Fruit fly (Drosophila melanogaster) whole organism, embryonic: ENCODE data around the gene Spn38F.

Experiments used
- Awh ChIP-seq: fragments of 200-800 bp; sonication (Bioruptor generic); IDR thresholded peaks from 2 replicates; pipeline ENCODE4, ENCODE4 v1.3.6; 2022; ENCODE audit warnings: missing biosample characterization, missing genetic modification characterization
- Bdp1 ChIP-seq: fragments of 200-800 bp; sonication (Bioruptor generic); optimal IDR thresholded peaks from 3 replicates; lab custom pipeline; 2016; ENCODE audit warnings: missing biosample characterization, missing genetic modification characterization
- Bgb ChIP-seq: fragments of 200-800 bp; sonication (Bioruptor generic); IDR thresholded peaks from 2 replicates; pipeline ENCODE4 v1.3.6; 2022; ENCODE audit warnings: missing biosample characterization, missing genetic modification characterization; ENCODE audit not compliant: partially characterized antibody
- C15 ChIP-seq: fragments of 200-800 bp; sonication (Bioruptor generic); IDR thresholded peaks from 3 replicates; pipeline ENCODE4 v1.3.6; 2022; ENCODE audit warnings: missing biosample characterization, missing genetic modification characterization
- CG11560 ChIP-seq: fragments of 200-800 bp; sonication (Bioruptor generic); IDR thresholded peaks from 3 replicates; pipeline ENCODE4 v1.3.6; 2022; ENCODE audit warnings: missing biosample characterization, missing genetic modification characterization
- CG13296 ChIP-seq: fragments of 200-800 bp; sonication (Bioruptor generic); optimal IDR thresholded peaks from 3 replicates; lab custom pipeline; 2018; ENCODE audit warnings: missing biosample characterization, mild to moderate bottlenecking, missing genetic modification characterization
- CG13894 ChIP-seq: fragments of 200-800 bp; sonication (Bioruptor generic); optimal IDR thresholded peaks from 3 replicates; lab custom pipeline; 2018; ENCODE audit warnings: missing biosample characterization, mild to moderate bottlenecking, missing genetic modification characterization, moderate library complexity
- CG16779 ChIP-seq: fragments of 200-800 bp; sonication (Bioruptor generic); IDR thresholded peaks from 2 replicates; pipeline ENCODE4 v1.3.6; 2022; ENCODE audit warnings: missing biosample characterization, missing genetic modification characterization
- CG3847 ChIP-seq: fragments of 200-800 bp; sonication (Bioruptor generic); IDR thresholded peaks from 2 replicates; pipeline ENCODE4 v1.3.6; 2022; ENCODE audit warnings: missing biosample characterization, missing genetic modification characterization
- CG42726 ChIP-seq: fragments of 200-800 bp; sonication (Bioruptor generic); IDR thresholded peaks from 2 replicates; pipeline ENCODE4 v1.3.6; 2022; ENCODE audit warnings: missing biosample characterization, missing genetic modification characterization; ENCODE audit not compliant: partially characterized antibody
- CG4404 ChIP-seq: fragments of 200-800 bp; sonication (Bioruptor generic); IDR thresholded peaks from 2 replicates; pipeline ENCODE4 v1.3.6; 2022; ENCODE audit warnings: missing biosample characterization, missing genetic modification characterization
- CG7963 ChIP-seq: fragments of 200-800 bp; sonication (Bioruptor generic); IDR thresholded peaks from 3 replicates; pipeline ENCODE4 v1.3.6; 2022; ENCODE audit warnings: missing biosample characterization, missing genetic modification characterization; ENCODE audit not compliant: partially characterized antibody
- CG8359 ChIP-seq: fragments of 200-800 bp; sonication (Bioruptor generic); optimal IDR thresholded peaks from 2 replicates; lab custom pipeline; 2017; ENCODE audit warnings: missing biosample characterization, mild to moderate bottlenecking, missing genetic modification characterization, borderline replicate concordance
- Doc3 ChIP-seq: fragments of 200-800 bp; sonication (Bioruptor generic); IDR thresholded peaks from 3 replicates; pipeline ENCODE4 v1.3.6; 2022; ENCODE audit warnings: missing biosample characterization, missing genetic modification characterization; ENCODE audit not compliant: partially characterized antibody
- E2f2 ChIP-seq: fragments of 200-800 bp; sonication (Bioruptor generic); IDR thresholded peaks from 2 replicates; pipeline ENCODE4 v1.3.6; 2022; ENCODE audit warnings: missing biosample characterization, missing genetic modification characterization
- Eip74EF ChIP-seq, 2 experiments: fragments of 200-800 bp in 1 of 2; fragments of >200 bp in 1 of 2; sonication (Bioruptor generic) in 1 of 2; optimal IDR thresholded peaks; 2 replicates each; lab custom pipeline; 2017 to 2019; ENCODE audit warnings: missing biosample characterization in 2 of 2, missing genetic modification characterization in 2 of 2, mild to moderate bottlenecking in 1 of 2, moderate library complexity in 1 of 2
- Fer3 ChIP-seq: fragments of 200-800 bp; sonication (Bioruptor generic); optimal IDR thresholded peaks from 2 replicates; lab custom pipeline; 2018; ENCODE audit warnings: missing biosample characterization, mild to moderate bottlenecking, missing genetic modification characterization, moderate library complexity
- H15 ChIP-seq: fragments of 200-800 bp; sonication (Bioruptor generic); IDR thresholded peaks from 3 replicates; pipeline ENCODE4 v1.3.6; 2022; ENCODE audit warnings: missing biosample characterization, missing genetic modification characterization
- Hey ChIP-seq: fragments of 200-800 bp; sonication (Bioruptor generic); optimal IDR thresholded peaks from 3 replicates; lab custom pipeline; 2018; ENCODE audit warnings: missing biosample characterization, mild to moderate bottlenecking, missing genetic modification characterization
- HmgZ ChIP-seq: fragments of 200-800 bp; sonication (Bioruptor generic); optimal IDR thresholded peaks from 2 replicates; lab custom pipeline; 2018; ENCODE audit warnings: missing biosample characterization, mild to moderate bottlenecking, missing genetic modification characterization
- Med ChIP-seq: fragments of 200-800 bp; sonication (Bioruptor generic); peaks from one replicate; lab custom pipeline; 2016; ENCODE audit warnings: missing biosample characterization, missing genetic modification characterization, mild to moderate bottlenecking, inconsistent platforms, moderate library complexity
- Opbp ChIP-seq: fragments of 200-800 bp; sonication (Bioruptor generic); IDR thresholded peaks from 3 replicates; pipeline ENCODE4 v1.3.6; 2022; ENCODE audit warnings: missing biosample characterization, missing genetic modification characterization; ENCODE audit not compliant: partially characterized antibody
- Pdp1 ChIP-seq, 2 experiments: fragments of 200-800 bp; sonication (Bioruptor generic); optimal IDR thresholded peaks; 3 replicates each; lab custom pipeline; 2016; ENCODE audit warnings: missing biosample characterization in 2 of 2, missing genetic modification characterization in 2 of 2, mild to moderate bottlenecking in 1 of 2, moderate library complexity in 1 of 2
- Ravus ChIP-seq: fragments of 200-800 bp; sonication (Bioruptor generic); IDR thresholded peaks from 2 replicates; pipeline ENCODE4 v1.3.6; 2022; ENCODE audit warnings: missing biosample characterization, missing genetic modification characterization
- Six4 ChIP-seq: fragments of 200-800 bp; sonication (Bioruptor generic); optimal IDR thresholded peaks from 2 replicates; lab custom pipeline; 2016; ENCODE audit warnings: missing biosample characterization, missing genetic modification characterization
- ato ChIP-seq: fragments of 200-800 bp; sonication (Bioruptor generic); IDR thresholded peaks from 2 replicates; pipeline ENCODE4 v1.3.6; 2022; ENCODE audit warnings: missing biosample characterization, missing genetic modification characterization; ENCODE audit not compliant: partially characterized antibody
- bigmax ChIP-seq: fragments of 200-800 bp; sonication (Bioruptor generic); optimal IDR thresholded peaks from 2 replicates; lab custom pipeline; 2018; ENCODE audit warnings: missing biosample characterization, mild to moderate bottlenecking, missing genetic modification characterization
- fd3F ChIP-seq: fragments of 200-800 bp; sonication (Bioruptor generic); optimal IDR thresholded peaks from 2 replicates; lab custom pipeline; 2018; ENCODE audit warnings: missing biosample characterization, mild to moderate bottlenecking, missing genetic modification characterization, moderate library complexity
- fu2 ChIP-seq: fragments of 200-800 bp; sonication (Bioruptor generic); optimal IDR thresholded peaks from 2 replicates; lab custom pipeline; 2016; ENCODE audit warnings: missing biosample characterization, missing genetic modification characterization
- hkb ChIP-seq, 2 experiments: fragments of 200-800 bp in 1 of 2; fragments of >200 bp in 1 of 2; sonication (Bioruptor generic) in 1 of 2; IDR thresholded peaks in 1 of 2; optimal IDR thresholded peaks in 1 of 2; 2 replicates each; pipeline versions ENCODE4 v1.3.6 to Lab custom; 2017 to 2022; ENCODE audit warnings: missing biosample characterization in 1 of 2, missing genetic modification characterization in 1 of 2
- hth ChIP-seq: fragments of >200 bp; optimal IDR thresholded peaks from 2 replicates; lab custom pipeline; 2017; ENCODE audit warnings: inconsistent platforms
- kay ChIP-seq: fragments of 200-800 bp; sonication (Bioruptor generic); optimal IDR thresholded peaks from 2 replicates; lab custom pipeline; 2016; ENCODE audit warnings: missing biosample characterization, missing genetic modification characterization
- kni ChIP-seq: fragments of 200-800 bp; sonication (Bioruptor generic); optimal IDR thresholded peaks from 3 replicates; lab custom pipeline; 2017; ENCODE audit warnings: mild to moderate bottlenecking, missing biosample characterization, missing genetic modification reagents, missing genetic modification characterization
- knrl ChIP-seq: fragments of 200-800 bp; sonication (Bioruptor generic); IDR thresholded peaks from 3 replicates; pipeline ENCODE4 v1.3.6; 2022; ENCODE audit warnings: missing biosample characterization, missing genetic modification characterization; ENCODE audit not compliant: partially characterized antibody
- mld ChIP-seq: fragments of 200-800 bp; sonication (Bioruptor generic); IDR thresholded peaks from 3 replicates; pipeline ENCODE4 v1.3.6; 2022; ENCODE audit warnings: missing biosample characterization, missing genetic modification characterization; ENCODE audit not compliant: partially characterized antibody
- nerfin-2 ChIP-seq: fragments of 200-800 bp; sonication (Bioruptor generic); IDR thresholded peaks from 2 replicates; pipeline ENCODE4 v1.3.6; 2022; ENCODE audit warnings: missing biosample characterization, missing genetic modification characterization; ENCODE audit not compliant: partially characterized antibody
- nom ChIP-seq: fragments of 200-800 bp; sonication (Bioruptor generic); optimal IDR thresholded peaks from 2 replicates; lab custom pipeline; 2017; ENCODE audit warnings: missing biosample characterization, missing genetic modification characterization, mild to moderate bottlenecking, moderate library complexity, missing genetic modification reagents
- pb ChIP-seq: fragments of 200-800 bp; sonication (Bioruptor generic); optimal IDR thresholded peaks from 3 replicates; lab custom pipeline; 2016; ENCODE audit warnings: missing biosample characterization, missing genetic modification characterization
- prd ChIP-seq, 3 experiments: fragments of >200 bp in 2 of 3; fragments of 200-800 bp in 1 of 3; sonication (Bioruptor generic) in 1 of 3; optimal IDR thresholded peaks in 2 of 3; IDR thresholded peaks in 1 of 3; 2 replicates in 2 of 3; 3 replicates in 1 of 3; pipeline versions ENCODE4 v1.3.6 to Lab custom; 2017 to 2022; ENCODE audit warnings: missing biosample characterization in 1 of 3, missing genetic modification characterization in 1 of 3
- row ChIP-seq: fragments of 200-800 bp; sonication (Bioruptor generic); IDR thresholded peaks from 3 replicates; pipeline ENCODE4 v1.3.6; 2022; ENCODE audit warnings: missing biosample characterization, missing genetic modification characterization
- sens ChIP-seq: fragments of 200-800 bp; sonication (Bioruptor generic); peaks from one replicate; lab custom pipeline; 2016; ENCODE audit warnings: missing biosample characterization, missing genetic modification characterization
- ssp ChIP-seq: fragments of 200-800 bp; sonication (Bioruptor generic); IDR thresholded peaks from 2 replicates; pipeline ENCODE4 v1.3.6; 2022; ENCODE audit warnings: missing biosample characterization, missing genetic modification characterization
- tna ChIP-seq: fragments of 200-800 bp; sonication (Bioruptor generic); IDR thresholded peaks from 2 replicates; pipeline ENCODE4 v1.3.6; 2022; ENCODE audit warnings: missing biosample characterization, missing genetic modification characterization; ENCODE audit not compliant: partially characterized antibody
- vvl ChIP-seq: fragments of 200-800 bp; sonication (Bioruptor generic); IDR thresholded peaks from 2 replicates; pipeline ENCODE4 v1.3.6; 2022; ENCODE audit warnings: missing biosample characterization, missing genetic modification characterization
- zfh1 ChIP-seq: fragments of 200-800 bp; sonication (Bioruptor generic); IDR thresholded peaks from 3 replicates; pipeline ENCODE4 v1.3.6; 2022; ENCODE audit warnings: missing biosample characterization, missing genetic modification characterization

The Spn38F gene

dm6 chr2L:20878463-20878862, 40.7 kb upstream of the Spn38F start (continued):
- TF ChIP-seq kni (GFP tag; lab: Kevin White, UChicago), result no peak
- TF ChIP-seq CG8359 (GFP tag; lab: Kevin White, UChicago), result no peak
- peak; percentile 32 for TF ChIP-seq Med (GFP tag; lab: Kevin White, UChicago)
- TF ChIP-seq CG13296 (GFP tag; lab: Kevin White, UChicago), result no peak
- no peak for TF ChIP-seq Six4 (GFP tag; lab: Kevin White, UChicago)
- peak in 1 of 2 experiments; percentile 15 for TF ChIP-seq Eip74EF (GFP tag; optimal IDR thresholded peaks at IDR 0.05; lab: Kevin White, UChicago)
- no peak for TF ChIP-seq fd3F
- no peak for TF ChIP-seq CG4404 (GFP tag; lab: Robert Waterston, UW)
- no peak for TF ChIP-seq HmgZ (tag; lab: Kevin White, UChicago)
- TF ChIP-seq sens (GFP tag; lab: Kevin White, UChicago), result peak; percentile 2
- TF ChIP-seq CG13894, result no peak
- TF ChIP-seq row, result no peak

- TF ChIP-seq H15 (GFP tag; lab: Robert Waterston, UW) (no peak), Pdp1 (GFP tag; optimal IDR thresholded peaks at IDR 0.05; lab: Kevin White, UChicago) (peak in 1 of 2 experiments; percentile 49), vvl (0 out of 2 replicates have a peak, but pooled peaks have one; percentile 19), Ravus (GFP tag; lab: Robert Waterston, UW) (no peak), Med (GFP tag; lab: Kevin White, UChicago) (peak; percentile 18), nom (GFP tag; lab: Kevin White, UChicago) (peak; percentile 60), E2f2 (GFP tag; lab: Robert Waterston, UW) (no peak)
- TF ChIP-seq, all 482 proteins: peak for 4
These were observed 40.3 kb upstream of the Spn38F start for dm6 chr2L:20878052-20878451.

dm6 chr2L:20874514-20874913, 36.7 kb upstream of the Spn38F start:
- no peak for TF ChIP-seq Doc3
- TF ChIP-seq CG3847 (GFP tag; lab: Robert Waterston, UW), result no peak
- no peak for TF ChIP-seq pb (GFP tag; lab: Kevin White, UChicago)
- no peak for TF ChIP-seq ssp (GFP tag; lab: Robert Waterston, UW)
- no peak for TF ChIP-seq kay (GFP tag; lab: Kevin White, UChicago)
- no peak for TF ChIP-seq bigmax
- TF ChIP-seq knrl (GFP tag; lab: Robert Waterston, UW), result no peak; the same call in 2 of the 3 replicates
- TF ChIP-seq zfh1, result 0 out of 3 replicates have a peak, but pooled peaks have one; percentile 30
- no peak for TF ChIP-seq prd (optimal IDR thresholded peaks at IDR 0.05; lab: Kevin White, UChicago)
- no peak for TF ChIP-seq prd (GFP tag; IDR thresholded peaks at IDR 0.05; lab: Robert Waterston, UW)
- no peak for TF ChIP-seq hth (lab: Kevin White, UChicago)
- peak; percentile 39; the same call in 1 of the 2 replicates for TF ChIP-seq Bgb (GFP tag; lab: Robert Waterston, UW)
- TF ChIP-seq Awh (GFP tag; lab: Robert Waterston, UW), result no peak
- TF ChIP-seq Bdp1 (GFP tag; lab: Kevin White, UChicago), result no peak
- TF ChIP-seq hkb (optimal IDR thresholded peaks at IDR 0.05; lab: Kevin White, UChicago), result no peak
- no peak for TF ChIP-seq hkb (GFP tag; IDR thresholded peaks at IDR 0.05; lab: Robert Waterston, UW)
- TF ChIP-seq CG16779 (GFP tag; lab: Robert Waterston, UW), result no peak
- no peak for TF ChIP-seq CG11560 (tag; lab: Robert Waterston, UW)
- TF ChIP-seq Pdp1 (GFP tag; optimal IDR thresholded peaks at IDR 0.05; lab: Kevin White, UChicago), result peak in 1 of 2 experiments; percentile 87
- TF ChIP-seq ato (GFP tag; lab: Robert Waterston, UW), result peak; percentile 22; the same call in 1 of the 2 replicates
- 0 out of 3 replicates have a peak, but pooled peaks have one; percentile 46 for TF ChIP-seq Opbp
- TF ChIP-seq C15 (GFP tag; lab: Robert Waterston, UW), result no peak; the same call in 2 of the 3 replicates
- TF ChIP-seq CG7963 (GFP tag; lab: Robert Waterston, UW), result peak; percentile 26; the same call in 1 of the 3 replicates
- no peak for TF ChIP-seq CG42726 (GFP tag; lab: Robert Waterston, UW)
- TF ChIP-seq tna (GFP tag; lab: Robert Waterston, UW), result peak; percentile 54; the same call in 1 of the 2 replicates
- no peak for TF ChIP-seq Hey (tag; lab: Kevin White, UChicago)
- TF ChIP-seq Fer3, result no peak
- TF ChIP-seq fu2, result no peak
- peak; percentile 59 for TF ChIP-seq nerfin-2 (GFP tag; lab: Robert Waterston, UW)
- 0 out of 3 replicates have a peak, but pooled peaks have one; percentile 43 for TF ChIP-seq mld (GFP tag; lab: Robert Waterston, UW)
